Fruit fly (Drosophila melanogaster) whole organism, embryonic: ENCODE results near the gene Cyp4ac1.

Experiments
- Abd-B ChIP-seq: fragments of 200-800 bp; sonication (Bioruptor generic); optimal IDR thresholded peaks from 2 replicates; lab custom pipeline; 2018; ENCODE audit warnings: missing biosample characterization, mild to moderate bottlenecking, missing genetic modification characterization, moderate library complexity
- Bdp1 ChIP-seq: fragments of 200-800 bp; sonication (Bioruptor generic); optimal IDR thresholded peaks from 3 replicates; lab custom pipeline; 2016; ENCODE audit warnings: missing biosample characterization, missing genetic modification characterization
- CG10274 ChIP-seq: fragments of 200-800 bp; sonication (Bioruptor generic); optimal IDR thresholded peaks from 3 replicates; lab custom pipeline; 2017; ENCODE audit warnings: missing biosample characterization, mild to moderate bottlenecking, missing genetic modification characterization
- CG10959 ChIP-seq: fragments of 200-800 bp; sonication (Bioruptor generic); IDR thresholded peaks from 2 replicates; pipeline ENCODE4 v1.3.6; 2022; ENCODE audit warnings: missing biosample characterization, missing genetic modification characterization
- CG10979 ChIP-seq: fragments of 200-800 bp; sonication (Bioruptor generic); optimal IDR thresholded peaks from 2 replicates; lab custom pipeline; 2018; ENCODE audit warnings: missing biosample characterization, mild to moderate bottlenecking, missing genetic modification characterization, moderate library complexity
- CG11695 ChIP-seq: fragments of 200-800 bp; sonication (Bioruptor generic); IDR thresholded peaks from 3 replicates; pipeline ENCODE4 v1.3.6; 2022; ENCODE audit warnings: missing biosample characterization, missing genetic modification characterization
- CG12769 ChIP-seq: fragments of 200-800 bp; sonication (Bioruptor generic); optimal IDR thresholded peaks from 2 replicates; lab custom pipeline; 2019; ENCODE audit warnings: missing biosample characterization, mild to moderate bottlenecking, missing genetic modification characterization, moderate library complexity
- CG16779 ChIP-seq: fragments of 200-800 bp; sonication (Bioruptor generic); IDR thresholded peaks from 2 replicates; pipeline ENCODE4 v1.3.6; 2022; ENCODE audit warnings: missing biosample characterization, missing genetic modification characterization
- CG17186 ChIP-seq: fragments of 200-800 bp; sonication (Bioruptor generic); optimal IDR thresholded peaks from 3 replicates; lab custom pipeline; 2017; ENCODE audit warnings: missing biosample characterization, missing genetic modification reagents, missing genetic modification characterization
- CG17829 ChIP-seq: fragments of 200-800 bp; optimal IDR thresholded peaks from 2 replicates; lab custom pipeline; 2019; ENCODE audit warnings: missing biosample characterization, mild to moderate bottlenecking, missing genetic modification characterization, moderate library complexity
- CG18262 ChIP-seq: fragments of 200-800 bp; optimal IDR thresholded peaks from 3 replicates; lab custom pipeline; 2019; ENCODE audit warnings: missing biosample characterization, mild to moderate bottlenecking, missing genetic modification characterization, moderate library complexity
- CG2199 ChIP-seq: fragments of 200-800 bp; sonication (Bioruptor generic); IDR thresholded peaks from 3 replicates; pipeline ENCODE4 v1.3.6; 2022; ENCODE audit warnings: missing biosample characterization, missing genetic modification characterization
- CG2712 ChIP-seq: fragments of 200-800 bp; optimal IDR thresholded peaks from 3 replicates; lab custom pipeline; 2019; ENCODE audit warnings: missing biosample characterization, mild to moderate bottlenecking, missing genetic modification characterization, moderate library complexity
- CG2875 ChIP-seq: fragments of 200-800 bp; sonication (Bioruptor generic); optimal IDR thresholded peaks from 2 replicates; lab custom pipeline; 2017; ENCODE audit warnings: missing biosample characterization, mild to moderate bottlenecking, missing genetic modification characterization, missing genetic modification reagents
- CG42726 ChIP-seq: fragments of 200-800 bp; sonication (Bioruptor generic); IDR thresholded peaks from 2 replicates; pipeline ENCODE4 v1.3.6; 2022; ENCODE audit warnings: missing biosample characterization, missing genetic modification characterization; ENCODE audit not compliant: partially characterized antibody
- CG4730 ChIP-seq: fragments of 200-800 bp; sonication (Bioruptor generic); IDR thresholded peaks from 2 replicates; pipeline ENCODE4 v1.3.6; 2022; ENCODE audit warnings: missing biosample characterization, missing genetic modification characterization
- CG6689 ChIP-seq: fragments of 200-800 bp; sonication (Bioruptor generic); IDR thresholded peaks from 2 replicates; pipeline ENCODE4 v1.3.6; 2022; ENCODE audit warnings: missing biosample characterization, missing genetic modification characterization
- CG6791 ChIP-seq: fragments of 200-800 bp; sonication (Bioruptor generic); IDR thresholded peaks from 3 replicates; pipeline ENCODE4 v1.3.6; 2022; ENCODE audit warnings: missing biosample characterization, missing genetic modification characterization; ENCODE audit not compliant: partially characterized antibody
- CG7745 ChIP-seq: fragments of 200-800 bp; sonication (Bioruptor generic); optimal IDR thresholded peaks from 2 replicates; lab custom pipeline; 2018; ENCODE audit warnings: missing biosample characterization, mild to moderate bottlenecking, missing genetic modification characterization, moderate library complexity
- CG7963 ChIP-seq: fragments of 200-800 bp; sonication (Bioruptor generic); IDR thresholded peaks from 3 replicates; pipeline ENCODE4 v1.3.6; 2022; ENCODE audit warnings: missing biosample characterization, missing genetic modification characterization; ENCODE audit not compliant: partially characterized antibody
- CG8359 ChIP-seq: fragments of 200-800 bp; sonication (Bioruptor generic); optimal IDR thresholded peaks from 2 replicates; lab custom pipeline; 2017; ENCODE audit warnings: missing biosample characterization, mild to moderate bottlenecking, missing genetic modification characterization, borderline replicate concordance
- Elba2 ChIP-seq: fragments of 200-800 bp; sonication (Bioruptor generic); optimal IDR thresholded peaks from 3 replicates; lab custom pipeline; 2016; ENCODE audit warnings: missing biosample characterization, missing genetic modification characterization
- Hr39 ChIP-seq: fragments of >200 bp; optimal IDR thresholded peaks from 2 replicates; lab custom pipeline; 2017
- Med ChIP-seq: fragments of 200-800 bp; sonication (Bioruptor generic); peaks from one replicate; lab custom pipeline; 2016; ENCODE audit warnings: missing biosample characterization, missing genetic modification characterization, mild to moderate bottlenecking, inconsistent platforms, moderate library complexity
- Opbp ChIP-seq: fragments of 200-800 bp; sonication (Bioruptor generic); IDR thresholded peaks from 3 replicates; pipeline ENCODE4 v1.3.6; 2022; ENCODE audit warnings: missing biosample characterization, missing genetic modification characterization; ENCODE audit not compliant: partially characterized antibody
- PHDP ChIP-seq: fragments of 200-800 bp; sonication (Bioruptor generic); optimal IDR thresholded peaks from 3 replicates; lab custom pipeline; 2018; ENCODE audit warnings: missing biosample characterization, mild to moderate bottlenecking, missing genetic modification characterization, moderate library complexity
- Scr ChIP-seq: fragments of 200-800 bp; sonication (Bioruptor generic); IDR thresholded peaks from 2 replicates; pipeline ENCODE4 v1.3.6; 2022; ENCODE audit warnings: missing biosample characterization, missing genetic modification characterization; ENCODE audit not compliant: partially characterized antibody
- Tbp ChIP-seq: fragments of >200 bp; optimal IDR thresholded peaks from 2 replicates; lab custom pipeline; 2018; ENCODE audit warnings: missing biosample characterization, missing genetic modification characterization
- amos ChIP-seq: fragments of 200-800 bp; sonication (Bioruptor generic); IDR thresholded peaks from 2 replicates; pipeline ENCODE4 v1.3.6; 2022; ENCODE audit warnings: missing biosample characterization, missing genetic modification characterization; ENCODE audit not compliant: partially characterized antibody
- ato ChIP-seq: fragments of 200-800 bp; sonication (Bioruptor generic); IDR thresholded peaks from 2 replicates; pipeline ENCODE4 v1.3.6; 2022; ENCODE audit warnings: missing biosample characterization, missing genetic modification characterization; ENCODE audit not compliant: partially characterized antibody
- cg ChIP-seq: fragments of 200-800 bp; sonication (Bioruptor generic); optimal IDR thresholded peaks from 3 replicates; lab custom pipeline; 2019; ENCODE audit warnings: missing biosample characterization, mild to moderate bottlenecking, missing genetic modification characterization, moderate library complexity
- chinmo ChIP-seq: fragments of 200-800 bp; sonication (Bioruptor generic); IDR thresholded peaks from 4 replicates; pipeline ENCODE4 v1.3.6; 2022; ENCODE audit warnings: missing biosample characterization, missing genetic modification characterization; ENCODE audit not compliant: partially characterized antibody
- ci ChIP-seq: fragments of 200-800 bp; sonication (Bioruptor generic); IDR thresholded peaks from 3 replicates; pipeline ENCODE4 v1.3.6; 2022; ENCODE audit warnings: missing biosample characterization, missing genetic modification characterization
- eyg ChIP-seq: fragments of 200-800 bp; sonication (Bioruptor generic); optimal IDR thresholded peaks from 3 replicates; lab custom pipeline; 2016; ENCODE audit warnings: missing biosample characterization, missing genetic modification characterization
- fru ChIP-seq: fragments of >200 bp; optimal IDR thresholded peaks from 2 replicates; lab custom pipeline; 2017
- gfzf ChIP-seq: fragments of 200-800 bp; sonication (Bioruptor generic); optimal IDR thresholded peaks from 2 replicates; lab custom pipeline; 2016; ENCODE audit warnings: missing biosample characterization, mild to moderate bottlenecking, missing genetic modification characterization, moderate library complexity
- knrl ChIP-seq: fragments of 200-800 bp; sonication (Bioruptor generic); IDR thresholded peaks from 3 replicates; pipeline ENCODE4 v1.3.6; 2022; ENCODE audit warnings: missing biosample characterization, missing genetic modification characterization; ENCODE audit not compliant: partially characterized antibody
- lov ChIP-seq, 2 experiments: fragments of 200-800 bp in 1 of 2; fragments of >200 bp in 1 of 2; sonication (Bioruptor generic) in 1 of 2; IDR thresholded peaks in 1 of 2; optimal IDR thresholded peaks in 1 of 2; 2 replicates in 1 of 2; 3 replicates in 1 of 2; pipeline versions ENCODE4 v1.3.6 to Lab custom; 2017 to 2022; ENCODE audit warnings: missing biosample characterization in 1 of 2, missing genetic modification characterization in 1 of 2
- pan ChIP-seq, 4 experiments: fragments of >200 bp in 3 of 4; fragments of 200-800 bp in 1 of 4; sonication (Bioruptor generic) in 1 of 4; optimal IDR thresholded peaks in 3 of 4; IDR thresholded peaks in 1 of 4; 2 replicates each; pipeline versions ENCODE4 v1.3.6 to Lab custom; 2017 to 2022; ENCODE audit warnings: missing biosample characterization in 2 of 4, missing genetic modification characterization in 2 of 4, mixed read lengths in 1 of 4
- pb ChIP-seq: fragments of 200-800 bp; sonication (Bioruptor generic); optimal IDR thresholded peaks from 3 replicates; lab custom pipeline; 2016; ENCODE audit warnings: missing biosample characterization, missing genetic modification characterization
- pros ChIP-seq: fragments of 200-800 bp; sonication (Bioruptor generic); optimal IDR thresholded peaks from 3 replicates; lab custom pipeline; 2019; ENCODE audit warnings: missing biosample characterization, mild to moderate bottlenecking, missing genetic modification characterization, moderate library complexity
- run ChIP-seq: fragments of 200-800 bp; sonication (Bioruptor generic); optimal IDR thresholded peaks from 3 replicates; lab custom pipeline; 2018; ENCODE audit warnings: missing biosample characterization, mild to moderate bottlenecking, missing genetic modification characterization
- sens ChIP-seq: fragments of 200-800 bp; sonication (Bioruptor generic); peaks from one replicate; lab custom pipeline; 2016; ENCODE audit warnings: missing biosample characterization, missing genetic modification characterization
- sim ChIP-seq: fragments of 200-800 bp; sonication (Bioruptor generic); IDR thresholded peaks from 2 replicates; pipeline ENCODE4 v1.3.6; 2022; ENCODE audit warnings: missing biosample characterization, missing genetic modification characterization
- sisA ChIP-seq: fragments of 200-800 bp; sonication (Bioruptor generic); IDR thresholded peaks from 2 replicates; pipeline ENCODE4 v1.3.6; 2022; ENCODE audit warnings: missing biosample characterization, missing genetic modification characterization
- so ChIP-seq: fragments of 200-800 bp; sonication (Bioruptor generic); IDR thresholded peaks from 3 replicates; pipeline ENCODE4 v1.3.6; 2022; ENCODE audit warnings: missing biosample characterization, missing genetic modification characterization
- sqz ChIP-seq: fragments of 200-800 bp; sonication (Bioruptor generic); optimal IDR thresholded peaks from 3 replicates; lab custom pipeline; 2018; ENCODE audit warnings: missing biosample characterization, mild to moderate bottlenecking, missing genetic modification characterization
- tna ChIP-seq: fragments of 200-800 bp; sonication (Bioruptor generic); IDR thresholded peaks from 2 replicates; pipeline ENCODE4 v1.3.6; 2022; ENCODE audit warnings: missing biosample characterization, missing genetic modification characterization; ENCODE audit not compliant: partially characterized antibody
- wek ChIP-seq: fragments of 200-800 bp; sonication (Bioruptor generic); optimal IDR thresholded peaks from 3 replicates; lab custom pipeline; 2018; ENCODE audit warnings: missing biosample characterization, mild to moderate bottlenecking, missing genetic modification characterization, moderate library complexity

Cyp4ac1 gene

DNA sequence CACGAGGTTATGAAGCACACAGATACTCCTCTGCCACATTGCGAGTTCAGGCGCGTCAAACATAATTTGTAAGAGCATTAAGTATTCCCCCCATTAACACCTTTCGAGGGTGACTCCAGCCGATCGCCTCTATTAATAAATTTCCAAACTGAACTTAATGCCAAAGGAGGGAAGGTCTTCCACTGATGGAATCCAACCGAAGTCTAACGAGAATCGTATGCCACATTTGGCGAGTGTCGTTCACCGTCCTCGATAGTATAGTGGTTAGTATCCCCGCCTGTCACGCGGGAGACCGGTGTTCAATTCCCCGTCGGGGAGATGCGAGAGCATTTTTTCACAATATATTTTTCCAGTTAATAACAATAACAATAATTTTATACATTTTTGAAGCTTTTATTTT lies 23.3 kb upstream of the Cyp4ac1 start (continued):
- TF ChIP-seq amos (GFP tag; lab: Robert Waterston, UW), result peak; percentile 82
- no peak for TF ChIP-seq CG11695 (GFP tag; lab: Robert Waterston, UW)
- TF ChIP-seq CG6791, result peak; percentile 92
- peak; percentile 78 for TF ChIP-seq ato (GFP tag; lab: Robert Waterston, UW)
- TF ChIP-seq PHDP, result no peak
- TF ChIP-seq eyg (GFP tag; lab: Kevin White, UChicago), result no peak
- no peak for TF ChIP-seq Elba2
- no peak for TF ChIP-seq sqz (GFP tag; lab: Kevin White, UChicago)
- TF ChIP-seq CG12769 (tag; lab: Kevin White, UChicago), result peak; percentile 54
- TF ChIP-seq fru (lab: Kevin White, UChicago), result no peak
- peak; percentile 89 for TF ChIP-seq CG2199 (GFP tag; lab: Robert Waterston, UW)
- no peak for TF ChIP-seq CG10959 (GFP tag; lab: Robert Waterston, UW)
- TF ChIP-seq knrl (GFP tag; lab: Robert Waterston, UW), result peak; percentile 70
- TF ChIP-seq CG17829 (tag; lab: Kevin White, UChicago), result peak; percentile 2
- TF ChIP-seq CG7963 (GFP tag; lab: Robert Waterston, UW), result peak; percentile 84
- peak; percentile 36; the same call in 1 of the 3 replicates for TF ChIP-seq ci (GFP tag; lab: Robert Waterston, UW)
- TF ChIP-seq CG16779 (GFP tag; lab: Robert Waterston, UW), result no peak
- peak; percentile 7; the same call in 1 of the 3 replicates for TF ChIP-seq so (GFP tag; lab: Robert Waterston, UW)
- peak; percentile 32 for TF ChIP-seq sens (GFP tag; lab: Kevin White, UChicago)
- TF ChIP-seq gfzf (GFP tag; lab: Kevin White, UChicago), result no peak
- peak; percentile 40 for TF ChIP-seq Med (GFP tag; lab: Kevin White, UChicago)
- TF ChIP-seq Abd-B (GFP tag; lab: Kevin White, UChicago), result no peak
- peak; percentile 12 for TF ChIP-seq CG2712 (tag; lab: Kevin White, UChicago)
- TF ChIP-seq CG10274 (GFP tag; lab: Kevin White, UChicago), result no peak
- peak; percentile 92 for TF ChIP-seq Opbp (GFP tag; lab: Robert Waterston, UW)
- peak; percentile 99 for TF ChIP-seq Bdp1
- no peak for TF ChIP-seq Tbp
- TF ChIP-seq cg (GFP tag; lab: Kevin White, UChicago), result no peak
- peak; percentile 69 for TF ChIP-seq lov (optimal IDR thresholded peaks at IDR 0.05; lab: Kevin White, UChicago)
- no peak for TF ChIP-seq lov (GFP tag; IDR thresholded peaks at IDR 0.05; lab: Robert Waterston, UW)
- TF ChIP-seq wek (GFP tag; lab: Kevin White, UChicago), result no peak
- no peak for TF ChIP-seq run (tag; lab: Kevin White, UChicago)
- TF ChIP-seq chinmo, result peak; percentile 75; the same call in 2 of the 4 replicates
- peak; percentile 42 for TF ChIP-seq pros (GFP tag; lab: Kevin White, UChicago)
- TF ChIP-seq tna (GFP tag; lab: Robert Waterston, UW), result peak; percentile 90
- peak; percentile 89 for TF ChIP-seq CG42726 (GFP tag; lab: Robert Waterston, UW)
- TF ChIP-seq CG17186 (GFP tag; lab: Kevin White, UChicago), result no peak
- TF ChIP-seq CG18262 (tag; lab: Kevin White, UChicago), result peak; percentile 4
- TF ChIP-seq Hr39 (lab: Kevin White, UChicago), result no peak

- no peak for TF ChIP-seq CG7745 (tag; lab: Kevin White, UChicago)
- TF ChIP-seq Scr, result peak; percentile 28; the same call in 1 of the 2 replicates
- no peak for TF ChIP-seq pb (GFP tag; lab: Kevin White, UChicago)
- TF ChIP-seq CG2875 (GFP tag; lab: Kevin White, UChicago), result no peak
- TF ChIP-seq sim, result no peak
- no peak for TF ChIP-seq CG4730 (GFP tag; lab: Robert Waterston, UW)
- no peak for TF ChIP-seq sisA (GFP tag; lab: Robert Waterston, UW)
- peak; percentile 8 for TF ChIP-seq CG10979 (tag; lab: Kevin White, UChicago)
- peak; percentile 32 for TF ChIP-seq CG2712 (tag; lab: Kevin White, UChicago)
- no peak for TF ChIP-seq CG6689
- TF ChIP-seq CG8359 (GFP tag; lab: Kevin White, UChicago), result no peak
- TF ChIP-seq pan (optimal IDR thresholded peaks at IDR 0.05; lab: Kevin White, UChicago), result no peak
- peak in 1 of 2 experiments; percentile 50 for TF ChIP-seq pan (GFP tag; optimal IDR thresholded peaks at IDR 0.05 in 1 of 2, IDR thresholded peaks at IDR 0.05 in 1 of 2)
Observed at dm6 chr2L:5242194-5242914, 21.4 kb upstream of the Cyp4ac1 start.
